Worm (Caenorhabditis elegans) whole organism, L1 larva: ENCODE results near the gene R12C12.6.
A peak's percentile ranks its signal among the peaks of the same experiment; 100 is the strongest.

Experiments used
- F16B12.6 ChIP-seq: fragments of 150-350 bp; optimal IDR thresholded peaks from 2 replicates; lab custom pipeline; 2014; ENCODE audit warnings: missing biosample characterization, missing genetic modification characterization
- aly-2 ChIP-seq: fragments of 150-350 bp; optimal IDR thresholded peaks from 2 replicates; lab custom pipeline; 2014; ENCODE audit warnings: missing biosample characterization, missing genetic modification characterization
- blmp-1 ChIP-seq: fragments of 150-350 bp; optimal IDR thresholded peaks from 2 replicates; lab custom pipeline; 2014; ENCODE audit warnings: missing biosample characterization, missing genetic modification characterization
- ceh-8 ChIP-seq: fragments of 200-800 bp; sonication (Bioruptor generic); optimal IDR thresholded peaks from 2 replicates; lab custom pipeline; 2018; ENCODE audit warnings: mild to moderate bottlenecking, missing genetic modification characterization, moderate library complexity, missing compliant biosample characterization
- ceh-88 ChIP-seq: fragments of 200-800 bp; sonication (Bioruptor generic); IDR thresholded peaks from 2 replicates; pipeline ENCODE4 v1.3.6; 2022; ENCODE audit warnings: missing genetic modification characterization, missing compliant biosample characterization
- efl-3 ChIP-seq: fragments of 200-800 bp; sonication (Bioruptor generic); optimal IDR thresholded peaks from 2 replicates; lab custom pipeline; 2018; ENCODE audit warnings: mild to moderate bottlenecking, missing genetic modification characterization, missing compliant biosample characterization
- egl-13 ChIP-seq: sonication (generic microtip); optimal IDR thresholded peaks from 2 replicates; lab custom pipeline; 2016; ENCODE audit warnings: missing genotype, missing genetic modification reagents, missing genetic modification characterization, missing compliant biosample characterization
- egl-27 ChIP-seq, 2 experiments: fragments of 150-350 bp in 1 of 2; sonication (generic microtip); optimal IDR thresholded peaks; 3 replicates each; lab custom pipeline; 2017 to 2018; ENCODE audit warnings: missing biosample characterization in 2 of 2, missing genetic modification characterization in 2 of 2, missing genetic modification reagents in 2 of 2
- elt-2 ChIP-seq: sonication (generic microtip); optimal IDR thresholded peaks from 2 replicates; lab custom pipeline; 2016; ENCODE audit warnings: missing genetic modification characterization, mild to moderate bottlenecking, inconsistent platforms, missing compliant biosample characterization, missing genetic modification reagents
- elt-3 ChIP-seq, 6 experiments: fragments of 150-350 bp in 1 of 6; sonication (generic microtip); optimal IDR thresholded peaks; 2 replicates each; lab custom pipeline; 2017 to 2018; ENCODE audit warnings: missing biosample characterization in 6 of 6, missing genetic modification characterization in 6 of 6, inconsistent platforms in 1 of 6
- ets-5 ChIP-seq: fragments of 200-800 bp; sonication (Bioruptor generic); IDR thresholded peaks from 2 replicates; pipeline ENCODE4 v1.3.6; 2022; ENCODE audit warnings: missing genetic modification characterization, missing compliant biosample characterization
- fkh-4 ChIP-seq: sonication (generic microtip); optimal IDR thresholded peaks from 2 replicates; lab custom pipeline; 2016; ENCODE audit warnings: missing compliant biosample characterization, missing genetic modification characterization, borderline replicate concordance
- irx-1 ChIP-seq: sonication (generic microtip); optimal IDR thresholded peaks from 2 replicates; lab custom pipeline; 2016; ENCODE audit warnings: missing genetic modification characterization, missing compliant biosample characterization
- isw-1 ChIP-seq: fragments of 200-800 bp; sonication (Bioruptor generic); IDR thresholded peaks from 2 replicates; pipeline ENCODE4 v1.3.6; 2022; ENCODE audit warnings: missing genetic modification characterization, missing compliant biosample characterization
- lin-13 ChIP-seq: fragments of 150-350 bp; optimal IDR thresholded peaks from 2 replicates; lab custom pipeline; 2014; ENCODE audit warnings: missing biosample characterization, missing genetic modification reagents, missing genetic modification characterization
- lin-14 ChIP-seq: fragments of 200-800 bp; sonication (Bioruptor generic); optimal IDR thresholded peaks from 2 replicates; lab custom pipeline; 2018; ENCODE audit warnings: mild to moderate bottlenecking, missing genetic modification characterization, moderate library complexity, missing compliant biosample characterization
- lin-15B ChIP-seq: fragments of 150-350 bp; sonication (generic microtip); optimal IDR thresholded peaks from 3 replicates; lab custom pipeline; 2014; ENCODE audit warnings: missing biosample characterization, missing genetic modification characterization
- lir-3 ChIP-seq: sonication (generic microtip); optimal IDR thresholded peaks from 2 replicates; lab custom pipeline; 2016; ENCODE audit warnings: mild to moderate bottlenecking, missing genetic modification characterization, moderate library complexity, missing compliant biosample characterization; ENCODE audit not compliant: poor library complexity
- mab-9 ChIP-seq: fragments of 200-800 bp; sonication (Bioruptor generic); IDR thresholded peaks from 2 replicates; pipeline ENCODE4 v1.3.6; 2022; ENCODE audit warnings: missing genetic modification reagents, missing genetic modification characterization, missing compliant biosample characterization
- mep-1 ChIP-seq: fragments of 150-350 bp; optimal IDR thresholded peaks from 2 replicates; lab custom pipeline; 2014; ENCODE audit warnings: missing biosample characterization, missing genetic modification characterization
- nhr-11 ChIP-seq: fragments of 150-350 bp; optimal IDR thresholded peaks from 2 replicates; lab custom pipeline; 2014; ENCODE audit warnings: missing biosample characterization, missing genetic modification characterization
- nhr-12 ChIP-seq: sonication (generic microtip); optimal IDR thresholded peaks from 2 replicates; lab custom pipeline; 2017; ENCODE audit warnings: missing biosample characterization, missing genetic modification characterization
- nhr-20 ChIP-seq: sonication (generic microtip); optimal IDR thresholded peaks from 2 replicates; lab custom pipeline; 2016; ENCODE audit warnings: mild to moderate bottlenecking, missing genetic modification characterization, missing compliant biosample characterization
- nhr-76 ChIP-seq: sonication (generic microtip); optimal IDR thresholded peaks from 2 replicates; lab custom pipeline; 2017; ENCODE audit warnings: missing biosample characterization, missing genetic modification characterization
- nhr-85 ChIP-seq: sonication (generic microtip); peaks from one replicate; lab custom pipeline; 2016; ENCODE audit warnings: missing genetic modification characterization, inconsistent platforms, missing compliant biosample characterization
- pqm-1 ChIP-seq: sonication (generic microtip); optimal IDR thresholded peaks from 3 replicates; lab custom pipeline; 2017; ENCODE audit warnings: missing biosample characterization, missing genetic modification characterization
- rnt-1 ChIP-seq: sonication (generic microtip); optimal IDR thresholded peaks from 2 replicates; lab custom pipeline; 2016; ENCODE audit warnings: mild to moderate bottlenecking, missing genetic modification characterization, moderate library complexity, missing compliant biosample characterization
- snu-23 ChIP-seq: sonication (generic microtip); optimal IDR thresholded peaks from 2 replicates; lab custom pipeline; 2016; ENCODE audit warnings: missing genetic modification characterization, missing compliant biosample characterization
- sup-37 ChIP-seq: fragments of 200-800 bp; sonication (Bioruptor generic); optimal IDR thresholded peaks from 2 replicates; lab custom pipeline; 2018; ENCODE audit warnings: mild to moderate bottlenecking, missing genetic modification characterization, missing compliant biosample characterization
- swsn-7 ChIP-seq: sonication (generic microtip); optimal IDR thresholded peaks from 2 replicates; lab custom pipeline; 2016; ENCODE audit warnings: missing genetic modification characterization, missing compliant biosample characterization
- unc-86 ChIP-seq: sonication (generic microtip); optimal IDR thresholded peaks from 2 replicates; lab custom pipeline; 2016; ENCODE audit warnings: missing genetic modification characterization, missing compliant biosample characterization
- vab-15 ChIP-seq: sonication (generic microtip); optimal IDR thresholded peaks from 2 replicates; lab custom pipeline; 2017; ENCODE audit warnings: missing genotype, mild to moderate bottlenecking, missing genetic modification characterization, missing compliant biosample characterization

Gene R12C12.6

DNA sequence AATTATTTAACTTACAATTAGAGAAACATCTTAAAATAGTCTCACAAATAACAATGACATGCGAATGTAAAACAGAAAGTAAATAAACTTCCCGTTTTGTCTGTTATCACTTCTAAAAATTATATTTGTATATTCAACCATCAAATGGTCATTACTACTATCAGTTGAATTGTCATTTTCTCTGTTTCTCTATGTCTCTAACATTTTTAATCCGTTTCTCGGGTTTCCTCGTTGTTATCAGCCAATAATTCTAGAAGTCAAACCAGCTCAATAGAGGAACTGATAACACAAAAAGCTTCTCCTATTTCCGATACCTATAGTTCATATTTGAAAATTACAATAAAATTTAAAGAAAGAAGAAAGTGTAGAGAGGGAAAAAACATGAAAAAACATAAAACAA lies 21.0 kb downstream of the R12C12.6 start (continued):
- TF ChIP-seq F16B12.6 (no peak), swsn-7 (tag; lab: Kevin White, UChicago) (no peak), elt-2 (tag; lab: Kevin White, UChicago) (peak; percentile 100), lir-3 (tag; lab: Kevin White, UChicago) (no peak), isw-1 (GFP tag; lab: Robert Waterston, UW) (no peak), blmp-1 (tag; lab: Kevin White, UChicago) (no peak), efl-3 (no peak), irx-1 (tag; lab: Kevin White, UChicago) (no peak), pqm-1 (tag; lab: Kevin White, UChicago) (peak; percentile 93)

DNA sequence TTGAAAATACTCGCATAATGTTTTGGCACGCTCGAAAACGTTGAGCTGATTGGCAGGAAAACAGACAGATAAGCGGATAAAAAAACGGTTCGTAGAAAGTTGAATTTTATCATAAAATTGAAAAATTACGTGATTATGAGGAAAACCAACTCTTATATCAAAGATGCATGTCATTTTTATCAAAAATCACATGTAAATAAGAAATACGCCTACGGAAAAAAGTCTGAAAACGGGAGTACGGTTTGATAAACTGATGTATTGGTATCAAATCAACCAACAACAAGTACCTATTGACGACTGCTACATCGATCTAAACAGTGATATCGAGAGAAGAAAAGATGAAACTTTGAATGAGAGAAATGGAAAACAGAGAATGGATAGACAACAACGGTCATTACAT lies 22.0 kb downstream of the R12C12.6 start:
- TF ChIP-seq elt-3 (tag; optimal IDR thresholded peaks at IDR 0.05; lab: Kevin White, UChicago) (peak in 1 of 6 experiments; percentile 53), blmp-1 (tag; lab: Kevin White, UChicago) (peak; percentile 61), efl-3 (no peak), lin-15B (tag; lab: Kevin White, UChicago) (no peak), nhr-85 (peak; percentile 16), nhr-20 (tag; lab: Kevin White, UChicago) (peak; percentile 24), vab-15 (tag; lab: Kevin White, UChicago) (no peak), ceh-8 (no peak), elt-2 (tag; lab: Kevin White, UChicago) (peak; percentile 89), lin-14 (peak; percentile 40), snu-23 (GFP tag; lab: Kevin White, UChicago) (peak; percentile 5), aly-2 (tag; lab: Kevin White, UChicago) (no peak)

DNA sequence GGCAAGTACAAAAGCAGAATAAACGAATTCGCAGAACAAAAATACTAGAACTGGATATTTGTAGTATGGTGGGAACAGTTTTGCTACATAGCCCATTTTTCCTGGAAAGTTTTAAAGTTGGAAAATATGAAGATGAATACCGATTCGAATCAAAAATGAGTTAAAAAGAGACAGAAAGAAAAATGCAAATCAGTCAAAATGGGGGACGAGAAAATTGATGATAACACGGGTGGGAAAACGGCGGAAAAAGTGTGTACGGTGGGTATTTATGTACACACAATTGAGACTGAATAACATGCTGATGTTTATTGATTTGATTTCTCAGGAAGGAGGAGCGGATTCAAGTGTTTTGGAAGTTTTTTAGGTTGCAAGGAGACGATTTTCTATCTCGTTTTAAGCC lies 22.8 kb downstream of the R12C12.6 start, which contains the start of gene R12C12.9:
Gene R12C12.9, minus strand, starts transcription at position 101 of the 400 bp plus-strand sequence.
- no peak for TF ChIP-seq unc-86 (tag; lab: Kevin White, UChicago)
- no peak for TF ChIP-seq egl-27 (tag; optimal IDR thresholded peaks at IDR 0.05; lab: Kevin White, UChicago)
- TF ChIP-seq ceh-88 = no peak
- no peak for TF ChIP-seq ets-5 (GFP tag; lab: Robert Waterston, UW)
- no peak for TF ChIP-seq egl-13
- no peak for TF ChIP-seq nhr-11 (tag; lab: Kevin White, UChicago)
- no peak for TF ChIP-seq fkh-4 (tag; lab: Kevin White, UChicago)
- TF ChIP-seq elt-2 (tag; lab: Kevin White, UChicago) = peak; percentile 3
- TF ChIP-seq, all 84 proteins: peak for 1

DNA sequence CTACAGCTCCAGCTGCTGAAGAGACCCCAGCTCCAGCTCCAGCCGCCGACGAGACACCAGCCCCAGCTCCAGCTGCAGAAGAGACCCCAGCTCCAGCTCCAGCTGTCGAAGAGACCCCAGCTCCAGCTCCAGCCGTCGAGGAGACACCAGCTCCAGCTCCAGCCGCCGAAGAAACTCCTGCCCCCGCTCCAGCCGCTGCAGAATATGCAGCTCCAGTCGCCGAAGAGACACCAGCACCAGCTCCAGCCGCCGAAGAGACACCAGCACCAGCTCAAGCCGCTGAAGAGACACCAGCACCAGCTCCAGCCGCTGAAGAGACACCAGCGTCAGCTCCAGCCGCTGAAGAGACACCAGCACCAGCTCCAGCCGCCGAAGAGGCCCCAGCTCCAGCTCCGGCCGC lies 25.1 kb downstream of the R12C12.6 start:
- TF ChIP-seq ceh-8 (peak; percentile 30), rnt-1 (tag; lab: Kevin White, UChicago) (no peak)
- TF ChIP-seq, all 84 proteins: peak for 1

DNA sequence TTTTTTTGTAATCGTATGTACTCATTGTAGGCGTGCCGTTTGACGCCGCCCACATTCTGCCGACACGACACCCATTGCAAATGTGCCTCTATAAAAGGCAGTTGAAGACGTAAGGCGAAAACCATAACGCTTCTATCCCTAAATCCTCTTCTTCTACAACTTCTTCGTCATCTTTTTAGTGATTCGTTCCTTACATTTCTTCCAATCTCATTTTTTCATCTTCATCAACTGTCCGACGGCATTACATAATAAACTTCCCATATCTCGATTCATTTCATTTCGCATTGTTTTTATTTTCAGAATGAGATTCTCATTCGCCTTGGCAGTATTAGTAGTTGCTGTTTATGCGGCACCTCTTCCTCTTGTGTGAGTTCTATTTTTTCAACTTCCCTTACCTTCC lies 27.3 kb downstream of the R12C12.6 start, which contains the start of gene ZK84.1:
Gene ZK84.1, plus strand, starts transcription at position 301 of the 400 bp plus-strand sequence.
- TF ChIP-seq isw-1 (GFP tag; lab: Robert Waterston, UW) (no peak), swsn-7 (tag; lab: Kevin White, UChicago) (no peak), blmp-1 (tag; lab: Kevin White, UChicago) (no peak), nhr-12 (tag; lab: Kevin White, UChicago) (no peak), nhr-76 (tag; lab: Kevin White, UChicago) (no peak), lir-3 (tag; lab: Kevin White, UChicago) (no peak), mab-9 (GFP tag; lab: Robert Waterston, UW) (no peak), sup-37 (GFP tag; lab: Kevin White, UChicago) (no peak), mep-1 (tag; lab: Kevin White, UChicago) (no peak), egl-13 (no peak), lin-13 (GFP tag; lab: Kevin White, UChicago) (no peak), efl-3 (no peak)
